Worm (Caenorhabditis elegans): ENCODE measurements around the gene C44B9.3.

DNA sequence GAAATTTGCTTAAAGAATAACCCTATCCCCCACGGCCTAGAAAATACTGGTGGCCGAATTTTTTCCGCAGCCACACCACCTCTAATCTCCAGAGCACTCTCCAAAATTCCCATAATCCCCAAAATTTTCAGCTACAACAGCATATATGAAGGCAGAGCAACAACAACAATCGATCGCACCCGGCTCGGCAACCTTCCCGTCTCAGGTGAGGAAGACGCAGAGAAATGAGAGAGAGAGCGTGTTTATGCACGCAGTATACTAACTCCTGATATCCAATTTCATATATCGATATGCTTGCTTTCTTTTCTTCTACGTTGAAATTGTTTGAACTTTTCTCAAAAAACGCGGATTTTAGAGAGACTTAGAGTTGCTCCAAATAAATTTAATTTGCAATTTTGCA, 26.3 kb upstream of the C44B9.3 start:
- no peak for TF ChIP-seq unc-39 (tag; optimal IDR thresholded peaks at IDR 0.05)
- no peak for TF ChIP-seq aly-2 (tag; optimal IDR thresholded peaks at IDR 0.05)
- no peak for TF ChIP-seq snpc-4 (tag; optimal IDR thresholded peaks at IDR 0.05)
- TF ChIP-seq sma-9 (GFP tag; optimal IDR thresholded peaks at IDR 0.05) = no peak
- TF ChIP-seq sma-9 (tag; optimal IDR thresholded peaks at IDR 0.05) = no peak
- no peak for TF ChIP-seq sem-4 (tag; optimal IDR thresholded peaks at IDR 0.05)
- TF ChIP-seq gmeb-1 (tag; optimal IDR thresholded peaks at IDR 0.05) = no peak
- TF ChIP-seq ztf-4 (tag; optimal IDR thresholded peaks at IDR 0.05) = no peak
- TF ChIP-seq nhr-12 (tag; optimal IDR thresholded peaks at IDR 0.05) = no peak
- TF ChIP-seq unc-62 (GFP tag; optimal IDR thresholded peaks at IDR 0.05) = no peak
- no peak for TF ChIP-seq lin-13 (GFP tag; optimal IDR thresholded peaks at IDR 0.05)
- no peak for TF ChIP-seq nhr-6 (tag; optimal IDR thresholded peaks at IDR 0.05)
- no peak for TF ChIP-seq ztf-11 (tag; optimal IDR thresholded peaks at IDR 0.05)
- TF ChIP-seq R02D3.7 (tag; optimal IDR thresholded peaks at IDR 0.05) = no peak
- TF ChIP-seq lin-11 (tag; optimal IDR thresholded peaks at IDR 0.05) = no peak

Measured in whole organism, L2 larva.